Fruit fly (Drosophila melanogaster) whole organism, embryonic: Measurements from ENCODE around the gene CG7907.

Experiments used
- Bdp1 ChIP-seq: fragments of 200-800 bp; sonication (Bioruptor generic); optimal IDR thresholded peaks from 3 replicates; lab custom pipeline; 2016; ENCODE audit warnings: missing biosample characterization, missing genetic modification characterization
- BtbVII ChIP-seq: fragments of 200-800 bp; sonication (Bioruptor generic); optimal IDR thresholded peaks from 3 replicates; lab custom pipeline; 2017; ENCODE audit warnings: missing biosample characterization, mild to moderate bottlenecking, missing genetic modification characterization
- Bteb2 ChIP-seq: fragments of 200-800 bp; sonication (Bioruptor generic); optimal IDR thresholded peaks from 2 replicates; lab custom pipeline; 2016; ENCODE audit warnings: missing biosample characterization, missing genetic modification characterization
- C15 ChIP-seq: fragments of 200-800 bp; sonication (Bioruptor generic); IDR thresholded peaks from 3 replicates; pipeline ENCODE4 v1.3.6; 2022; ENCODE audit warnings: missing biosample characterization, missing genetic modification characterization
- CG10147 ChIP-seq: fragments of 200-800 bp; sonication (Bioruptor generic); optimal IDR thresholded peaks from 2 replicates; lab custom pipeline; 2019; ENCODE audit warnings: missing biosample characterization, mild to moderate bottlenecking, missing genetic modification characterization, moderate library complexity
- CG11560 ChIP-seq: fragments of 200-800 bp; sonication (Bioruptor generic); IDR thresholded peaks from 3 replicates; pipeline ENCODE4 v1.3.6; 2022; ENCODE audit warnings: missing biosample characterization, missing genetic modification characterization
- CG12942 ChIP-seq: fragments of 200-800 bp; sonication (Bioruptor generic); optimal IDR thresholded peaks from 3 replicates; lab custom pipeline; 2016; ENCODE audit warnings: missing biosample characterization, missing genetic modification characterization
- CG13123 ChIP-seq: fragments of 200-800 bp; sonication (Bioruptor generic); optimal IDR thresholded peaks from 2 replicates; lab custom pipeline; 2016; ENCODE audit warnings: missing biosample characterization, missing genetic modification characterization
- CG14050 ChIP-seq: fragments of 200-800 bp; sonication (Bioruptor generic); IDR thresholded peaks from 3 replicates; pipeline ENCODE4 v1.3.6; 2022; ENCODE audit warnings: missing biosample characterization, missing genetic modification characterization
- CG1529 ChIP-seq: fragments of 200-800 bp; sonication (Bioruptor generic); optimal IDR thresholded peaks from 3 replicates; lab custom pipeline; 2018; ENCODE audit warnings: missing biosample characterization, missing genetic modification characterization
- CG15514 ChIP-seq: fragments of 200-800 bp; sonication (Bioruptor generic); optimal IDR thresholded peaks from 3 replicates; lab custom pipeline; 2017; ENCODE audit warnings: missing biosample characterization, missing genetic modification characterization, mild to moderate bottlenecking, moderate library complexity, missing genetic modification reagents
- CG1602 ChIP-seq: fragments of 200-800 bp; sonication (Bioruptor generic); optimal IDR thresholded peaks from 3 replicates; lab custom pipeline; 2016; ENCODE audit warnings: missing biosample characterization, missing genetic modification characterization
- CG30403 ChIP-seq: fragments of 200-800 bp; sonication (Bioruptor generic); optimal IDR thresholded peaks from 3 replicates; lab custom pipeline; 2016; ENCODE audit warnings: missing biosample characterization, missing genetic modification characterization
- CG30431 ChIP-seq: fragments of 200-800 bp; sonication (Bioruptor generic); optimal IDR thresholded peaks from 2 replicates; lab custom pipeline; 2017; ENCODE audit warnings: missing biosample characterization, missing genetic modification characterization
- CG3163 ChIP-seq: fragments of 200-800 bp; sonication (Bioruptor generic); optimal IDR thresholded peaks from 3 replicates; lab custom pipeline; 2016; ENCODE audit warnings: missing biosample characterization, missing genetic modification characterization
- CG3407 ChIP-seq: fragments of 200-800 bp; sonication (Bioruptor generic); optimal IDR thresholded peaks from 2 replicates; lab custom pipeline; 2018; ENCODE audit warnings: missing biosample characterization, mild to moderate bottlenecking, missing genetic modification characterization
- CG3838 ChIP-seq: fragments of 200-800 bp; sonication (Bioruptor generic); optimal IDR thresholded peaks from 3 replicates; lab custom pipeline; 2016; ENCODE audit warnings: missing biosample characterization, missing genetic modification characterization
- CG4282 ChIP-seq: fragments of 200-800 bp; sonication (Bioruptor generic); optimal IDR thresholded peaks from 2 replicates; lab custom pipeline; 2016; ENCODE audit warnings: missing biosample characterization, missing genetic modification characterization
- CG43689 ChIP-seq: fragments of 200-800 bp; sonication (Bioruptor generic); IDR thresholded peaks from 2 replicates; pipeline ENCODE4 v1.3.6; 2022; ENCODE audit warnings: missing biosample characterization, missing genetic modification characterization
- CG4854 ChIP-seq: fragments of 200-800 bp; sonication (Bioruptor generic); optimal IDR thresholded peaks from 2 replicates; lab custom pipeline; 2016; ENCODE audit warnings: missing biosample characterization, missing genetic modification characterization, inconsistent platforms
- CG6254 ChIP-seq: fragments of 200-800 bp; sonication (Bioruptor generic); optimal IDR thresholded peaks from 3 replicates; lab custom pipeline; 2017; ENCODE audit warnings: mild to moderate bottlenecking, missing biosample characterization, missing genetic modification reagents, missing genetic modification characterization
- CG6813 ChIP-seq: fragments of 200-800 bp; sonication (Bioruptor generic); optimal IDR thresholded peaks from 2 replicates; lab custom pipeline; 2017; ENCODE audit warnings: missing biosample characterization, missing genetic modification characterization, mild to moderate bottlenecking, moderate library complexity, missing genetic modification reagents
- CG8281 ChIP-seq: fragments of 200-800 bp; sonication (Bioruptor generic); optimal IDR thresholded peaks from 2 replicates; lab custom pipeline; 2018; ENCODE audit warnings: missing biosample characterization, mild to moderate bottlenecking, missing genetic modification characterization, moderate library complexity
- CG8290 ChIP-seq, 3 experiments: fragments of 200-800 bp; sonication (Bioruptor generic); optimal IDR thresholded peaks; 2 replicates each; lab custom pipeline; 2016 to 2019; ENCODE audit warnings: missing biosample characterization in 3 of 3, missing genetic modification characterization in 3 of 3, mild to moderate bottlenecking in 2 of 3, moderate library complexity in 1 of 3
- CG8478 ChIP-seq: fragments of >200 bp; optimal IDR thresholded peaks from 2 replicates; lab custom pipeline; 2018
- D19A ChIP-seq: fragments of 200-800 bp; optimal IDR thresholded peaks from 3 replicates; lab custom pipeline; 2019; ENCODE audit warnings: missing biosample characterization, mild to moderate bottlenecking, missing genetic modification characterization, moderate library complexity
- Dp ChIP-seq: fragments of 200-800 bp; sonication (Bioruptor generic); optimal IDR thresholded peaks from 2 replicates; lab custom pipeline; 2018; ENCODE audit warnings: missing biosample characterization, mild to moderate bottlenecking, missing genetic modification characterization, moderate library complexity
- Dref ChIP-seq: fragments of 200-800 bp; sonication (Bioruptor generic); IDR thresholded peaks from 2 replicates; pipeline ENCODE4 v1.3.6; 2022; ENCODE audit warnings: missing biosample characterization, missing genetic modification characterization
- Fer1 ChIP-seq: fragments of 200-800 bp; sonication (Bioruptor generic); optimal IDR thresholded peaks from 2 replicates; lab custom pipeline; 2017; ENCODE audit warnings: missing biosample characterization, mild to moderate bottlenecking, missing genetic modification characterization
- Gug ChIP-seq: fragments of 200-800 bp; sonication (Bioruptor generic); IDR thresholded peaks from 4 replicates; pipeline ENCODE4 v1.3.6; 2022; ENCODE audit warnings: missing biosample characterization, missing genetic modification characterization
- H2.0 ChIP-seq: fragments of 200-800 bp; sonication (Bioruptor generic); IDR thresholded peaks from 2 replicates; pipeline ENCODE4 v1.3.6; 2022; ENCODE audit warnings: missing biosample characterization, missing genetic modification characterization
- Hsf ChIP-seq: fragments of 200-800 bp; sonication (Bioruptor generic); optimal IDR thresholded peaks from 3 replicates; lab custom pipeline; 2016; ENCODE audit warnings: missing biosample characterization, missing genetic modification characterization
- Jarid2 ChIP-seq: fragments of 200-800 bp; sonication (Bioruptor generic); optimal IDR thresholded peaks from 3 replicates; lab custom pipeline; 2017; ENCODE audit warnings: mild to moderate bottlenecking, missing biosample characterization, missing genetic modification reagents, missing genetic modification characterization
- MESR4 ChIP-seq: fragments of 200-800 bp; sonication (Bioruptor generic); optimal IDR thresholded peaks from 2 replicates; lab custom pipeline; 2018; ENCODE audit warnings: missing biosample characterization, mild to moderate bottlenecking, missing genetic modification characterization, moderate library complexity
- Mad ChIP-seq: fragments of 200-800 bp; sonication (Bioruptor generic); optimal IDR thresholded peaks from 2 replicates; lab custom pipeline; 2016; ENCODE audit warnings: missing biosample characterization, missing genetic modification characterization
- Spps ChIP-seq: fragments of 200-800 bp; sonication (Bioruptor generic); optimal IDR thresholded peaks from 2 replicates; lab custom pipeline; 2018; ENCODE audit warnings: missing biosample characterization, mild to moderate bottlenecking, missing genetic modification characterization
- Trl ChIP-seq, 3 experiments: fragments of >200 bp in 2 of 3; fragments of 200-800 bp in 1 of 3; sonication (Bioruptor generic) in 1 of 3; optimal IDR thresholded peaks; 2 replicates in 1 of 3; 3 replicates in 2 of 3; lab custom pipeline; 2016 to 2017; ENCODE audit warnings: missing biosample characterization in 1 of 3, missing genetic modification characterization in 1 of 3
- croc ChIP-seq: fragments of 200-800 bp; sonication (Bioruptor generic); conservative IDR thresholded peaks from 3 replicates; pipeline ENCODE4 v1.3.6; 2022; ENCODE audit warnings: missing biosample characterization, missing genetic modification characterization
- da ChIP-seq: fragments of 200-800 bp; sonication (Bioruptor generic); optimal IDR thresholded peaks from 2 replicates; lab custom pipeline; 2016; ENCODE audit warnings: missing biosample characterization, missing genetic modification characterization
- dmrt99B ChIP-seq: fragments of 200-800 bp; sonication (Bioruptor generic); optimal IDR thresholded peaks from 2 replicates; lab custom pipeline; 2018; ENCODE audit warnings: missing biosample characterization, mild to moderate bottlenecking, missing genetic modification characterization, moderate library complexity
- en ChIP-seq: fragments of 200-800 bp; sonication (Bioruptor generic); optimal IDR thresholded peaks from 2 replicates; lab custom pipeline; 2016; ENCODE audit warnings: missing biosample characterization, missing genetic modification characterization
- ham ChIP-seq: fragments of 200-800 bp; sonication (Bioruptor generic); IDR thresholded peaks from 2 replicates; pipeline ENCODE4 v1.3.6; 2022; ENCODE audit warnings: missing biosample characterization, missing genetic modification characterization
- klu ChIP-seq: fragments of 200-800 bp; sonication (Bioruptor generic); IDR thresholded peaks from 2 replicates; pipeline ENCODE4 v1.3.6; 2022; ENCODE audit warnings: missing biosample characterization, missing genetic modification characterization
- mam ChIP-seq: fragments of 200-800 bp; sonication (Bioruptor generic); optimal IDR thresholded peaks from 3 replicates; lab custom pipeline; 2016; ENCODE audit warnings: missing biosample characterization, missing genetic modification characterization
- nerfin-1 ChIP-seq: fragments of 200-800 bp; sonication (Bioruptor generic); optimal IDR thresholded peaks from 3 replicates; lab custom pipeline; 2019; ENCODE audit warnings: missing biosample characterization, mild to moderate bottlenecking, missing genetic modification characterization, moderate library complexity
- nom ChIP-seq: fragments of 200-800 bp; sonication (Bioruptor generic); optimal IDR thresholded peaks from 2 replicates; lab custom pipeline; 2017; ENCODE audit warnings: missing biosample characterization, missing genetic modification characterization, mild to moderate bottlenecking, moderate library complexity, missing genetic modification reagents
- rib ChIP-seq: fragments of 200-800 bp; sonication (Bioruptor generic); IDR thresholded peaks from 2 replicates; pipeline ENCODE4 v1.3.6; 2022; ENCODE audit warnings: missing biosample characterization, missing genetic modification characterization
- sr ChIP-seq: fragments of 200-800 bp; sonication (Bioruptor generic); IDR thresholded peaks from 3 replicates; pipeline ENCODE4 v1.3.6; 2022; ENCODE audit warnings: missing biosample characterization, missing genetic modification characterization
- stc ChIP-seq: fragments of 200-800 bp; sonication (Bioruptor generic); IDR thresholded peaks from 2 replicates; pipeline ENCODE4 v1.3.6; 2022; ENCODE audit warnings: missing biosample characterization, missing genetic modification characterization
- wdn ChIP-seq: fragments of 200-800 bp; sonication (Bioruptor generic); IDR thresholded peaks from 2 replicates; pipeline ENCODE4 v1.3.6; 2022; ENCODE audit warnings: missing biosample characterization, missing genetic modification characterization
- wor ChIP-seq: fragments of 200-800 bp; sonication (Bioruptor generic); IDR thresholded peaks from 2 replicates; pipeline ENCODE4 v1.3.6; 2022; ENCODE audit warnings: missing biosample characterization, missing genetic modification characterization

The CG7907 gene

DNA sequence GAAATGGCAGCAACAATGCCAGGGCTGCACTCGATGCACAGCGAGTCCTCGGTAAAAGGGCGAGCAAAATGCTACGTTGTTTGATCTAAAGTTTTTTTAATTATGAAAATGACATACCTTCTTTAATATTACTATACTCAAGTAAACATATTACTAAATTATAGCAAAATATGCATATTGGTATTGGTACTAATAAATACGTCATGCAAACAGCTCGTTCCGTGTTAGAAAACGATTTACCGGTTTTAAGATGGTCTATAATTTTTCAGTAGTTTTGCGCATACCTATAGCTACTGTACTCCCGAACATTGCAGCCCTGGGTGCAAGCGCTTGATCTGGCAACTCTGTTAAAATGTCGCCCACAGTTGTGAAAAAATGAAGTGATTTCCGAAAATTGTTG lies 38.3 kb upstream of the CG7907 start (continued):
- TF ChIP-seq CG15514 (GFP tag; lab: Kevin White, UChicago) (peak; percentile 89), Bteb2 (GFP tag; lab: Kevin White, UChicago) (peak; percentile 92), nerfin-1 (tag; lab: Kevin White, UChicago) (peak; percentile 95), C15 (peak; percentile 75; the same call in 2 of the 3 replicates), wdn (peak; percentile 90), klu (GFP tag; lab: Robert Waterston, UW) (peak; percentile 94), Gug (GFP tag; lab: Robert Waterston, UW) (peak; percentile 98), CG14050 (GFP tag; lab: Robert Waterston, UW) (peak; percentile 83), CG30403 (GFP tag; lab: Kevin White, UChicago) (peak; percentile 98), CG6254 (peak; percentile 75), Mad (peak; percentile 96), CG3407 (peak; percentile 82), CG4282 (GFP tag; lab: Kevin White, UChicago) (peak; percentile 76), sr (GFP tag; lab: Robert Waterston, UW) (no peak), Bdp1 (GFP tag; lab: Kevin White, UChicago) (peak; percentile 86), CG3838 (GFP tag; lab: Kevin White, UChicago) (peak; percentile 97), Jarid2 (GFP tag; lab: Kevin White, UChicago) (no peak), CG11560 (tag; lab: Robert Waterston, UW) (peak; percentile 88), rib (GFP tag; lab: Robert Waterston, UW) (peak; percentile 95), Spps (peak; percentile 68), CG12942 (peak; percentile 95), D19A (no peak), Fer1 (peak; percentile 94), Dp (peak; percentile 35), MESR4 (GFP tag; lab: Kevin White, UChicago) (no peak), CG8290 (GFP tag; optimal IDR thresholded peaks at IDR 0.05; lab: Kevin White, UChicago) (peak; percentile 89), CG8290 (tag; optimal IDR thresholded peaks at IDR 0.05; lab: Kevin White, UChicago) (peak in 1 of 2 experiments; percentile 82), ham (GFP tag; lab: Robert Waterston, UW) (peak; percentile 68), en (GFP tag; lab: Kevin White, UChicago) (peak; percentile 69), croc (peak; percentile 93), da (peak; percentile 85), CG1602 (peak; percentile 96), stc (GFP tag; lab: Robert Waterston, UW) (peak; percentile 90), CG10147 (GFP tag; lab: Kevin White, UChicago) (peak; percentile 93), CG1529 (GFP tag; lab: Kevin White, UChicago) (peak; percentile 87), BtbVII (GFP tag; lab: Kevin White, UChicago) (peak; percentile 94), Dref (GFP tag; lab: Robert Waterston, UW) (0 out of 2 replicates have a peak, but pooled peaks have one; percentile 42), dmrt99B (tag; lab: Kevin White, UChicago) (no peak), CG3163 (GFP tag; lab: Kevin White, UChicago) (peak; percentile 73), CG43689 (peak; percentile 81), mam (GFP tag; lab: Kevin White, UChicago) (peak; percentile 98), H2.0 (peak; percentile 85), Hsf (GFP tag; lab: Kevin White, UChicago) (peak; percentile 98), CG13123 (GFP tag; lab: Kevin White, UChicago) (peak; percentile 89), CG30431 (peak; percentile 92), wor (GFP tag; lab: Robert Waterston, UW) (peak; percentile 91), Trl (optimal IDR thresholded peaks at IDR 0.05; lab: Kevin White, UChicago) (no peak), Trl (GFP tag; optimal IDR thresholded peaks at IDR 0.05; lab: Kevin White, UChicago) (peak; percentile 91), nom (peak; percentile 91), CG8478 (no peak), CG8281 (peak; percentile 86), CG6813 (GFP tag; lab: Kevin White, UChicago) (peak; percentile 71), CG4854 (peak; percentile 92)
